Worm (Caenorhabditis elegans) whole organism, dauer: ENCODE data around the gene tat-2.

ENCODE experiments used
- unc-62 ChIP-seq: sonication (generic microtip); optimal IDR thresholded peaks from 2 replicates; lab custom pipeline; 2017; ENCODE audit warnings: missing biosample characterization, missing genetic modification reagents, missing genetic modification characterization

The tat-2 gene

ce11 chrIV:4846793-4847192, at the start of gene tat-2:
Gene tat-2 (minus strand): TSS chrIV:4846893.
- no peak for TF ChIP-seq unc-62

- no peak for TF ChIP-seq unc-62
Measured at ce11 chrIV:4890543-4890942, 43.9 kb upstream of the tat-2 start, which contains the start of gene T08B6.9. Gene T08B6.9 (plus strand): TSS chrIV:4890843.

ce11 chrIV:4889613-4890012, 42.9 kb upstream of the tat-2 start, which contains the start of gene sgnh-1:
Gene sgnh-1 (plus strand): TSS chrIV:4889913.
- no peak for TF ChIP-seq unc-62

- no peak for TF ChIP-seq unc-62
Measured at ce11 chrIV:4887258-4887657, 40.6 kb upstream of the tat-2 start, which contains the start of gene T08B6.1. Gene T08B6.1 (minus strand): TSS chrIV:4887358.

- TF ChIP-seq unc-62 = no peak
Measured at ce11 chrIV:4885435-4885834, 38.7 kb upstream of the tat-2 start.

ce11 chrIV:4883984-4884383, 37.3 kb upstream of the tat-2 start, which contains the start of gene str-166:
Gene str-166 (plus strand): TSS chrIV:4884284.
- no peak for TF ChIP-seq unc-62

- no peak for TF ChIP-seq unc-62
Measured at ce11 chrIV:4880634-4881033, 33.9 kb upstream of the tat-2 start.

DNA sequence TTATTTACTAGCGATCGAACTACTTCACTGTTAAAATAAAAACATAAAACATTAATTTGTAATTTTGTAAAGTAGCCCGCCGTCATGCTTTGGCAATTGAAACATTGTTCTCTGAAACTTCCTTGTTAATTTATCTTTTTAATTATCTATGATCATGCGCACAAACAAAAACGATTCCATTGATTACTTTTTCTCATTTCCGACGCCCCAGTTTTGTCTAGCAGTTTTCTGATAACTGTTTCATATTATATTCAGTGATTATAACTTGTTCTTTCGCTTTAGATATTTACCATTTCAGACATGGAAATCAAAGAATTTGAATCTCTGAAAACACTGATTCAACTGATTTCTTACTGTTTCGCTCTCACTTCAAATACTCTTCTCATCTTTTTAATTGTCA, 30.4 kb upstream of the tat-2 start, which contains the start of gene str-170:
Gene str-170, plus strand, starts transcription at position 301 of the 400 bp plus-strand sequence.
- TF ChIP-seq unc-62 = no peak

ce11 chrIV:4874603-4875002, 27.9 kb upstream of the tat-2 start, which contains the start of gene str-174:
Gene str-174 (minus strand): TSS chrIV:4874703.
- TF ChIP-seq unc-62 = no peak

DNA sequence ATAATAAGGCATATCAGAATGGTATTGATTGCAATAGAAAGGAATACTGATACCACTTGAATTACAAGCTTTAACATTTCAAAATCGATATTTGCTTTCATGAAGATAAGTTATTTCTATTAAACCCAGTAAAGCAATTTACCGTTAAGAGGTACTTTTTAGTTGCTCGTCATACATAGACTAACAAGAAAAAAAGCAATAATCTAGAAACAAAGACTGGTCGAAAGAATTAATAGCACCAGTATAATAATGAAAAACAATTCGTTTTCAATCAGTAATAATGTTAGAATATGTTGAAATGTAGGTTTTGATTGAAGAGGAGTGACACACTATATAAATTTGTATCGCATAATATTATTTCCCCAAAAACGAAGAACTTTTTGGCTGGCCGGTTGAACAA, 23.9 kb upstream of the tat-2 start, which contains the start of gene str-175:
Gene str-175, minus strand, starts transcription at position 101 of the 400 bp plus-strand sequence.
- no peak for TF ChIP-seq unc-62

DNA sequence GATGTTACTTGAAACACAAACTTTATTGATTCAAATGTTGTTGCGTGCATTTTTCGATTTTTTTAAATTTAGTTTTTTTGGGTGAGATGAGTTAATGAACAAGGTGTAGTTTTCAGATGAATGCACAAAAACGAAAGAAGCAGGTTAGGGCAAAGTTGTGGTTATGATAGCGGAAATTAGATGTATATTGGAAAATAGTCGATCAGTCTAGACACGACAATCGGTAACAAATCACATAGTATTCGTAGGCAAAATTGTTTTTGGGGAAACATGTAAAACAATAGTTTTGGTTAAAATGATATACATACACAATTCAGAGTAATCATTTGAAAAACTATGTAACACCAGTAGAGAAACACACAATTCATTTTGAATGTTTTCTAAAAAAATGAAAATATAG, 20.9 kb upstream of the tat-2 start, which contains the start of gene str-172:
Gene str-172, minus strand, starts transcription at position 101 of the 400 bp plus-strand sequence.
- TF ChIP-seq unc-62 = no peak

DNA sequence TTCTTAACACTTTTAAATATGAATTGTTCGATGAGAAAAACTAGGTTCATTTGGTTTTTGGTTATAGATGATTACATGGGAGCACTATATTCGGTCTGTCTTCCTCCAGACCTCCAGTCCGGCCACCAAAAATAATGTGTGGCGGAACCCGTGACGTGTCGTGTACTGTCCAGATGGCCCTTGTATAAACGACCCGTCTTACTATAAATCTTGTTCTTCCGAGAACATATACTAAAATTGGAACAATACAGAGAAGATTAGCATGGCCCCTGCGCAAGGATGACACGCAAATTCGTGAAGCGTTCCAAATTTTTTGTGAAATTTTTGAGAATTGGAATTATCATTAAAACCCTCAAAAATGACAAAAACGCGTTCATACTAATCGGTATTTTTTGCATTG, 19.9 kb upstream of the tat-2 start:
- TF ChIP-seq unc-62 = no peak

DNA sequence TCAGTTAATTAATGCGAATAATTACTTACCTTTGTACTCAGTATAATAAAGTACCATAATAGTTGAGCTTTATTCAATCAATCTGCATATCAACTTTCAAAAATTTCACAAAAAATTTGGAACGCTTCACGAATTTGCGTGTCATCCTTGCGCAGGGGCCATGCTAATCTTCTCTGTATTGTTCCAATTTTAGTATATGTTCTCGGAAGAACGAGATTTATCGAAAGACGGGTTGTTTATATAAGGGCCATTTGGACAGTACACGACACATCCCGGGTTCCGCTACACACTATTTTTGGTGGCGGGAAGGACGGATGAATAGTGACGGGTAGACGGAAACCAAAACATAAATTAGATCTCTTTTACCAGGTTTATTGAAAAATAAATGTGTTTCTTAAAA, 17.8 kb upstream of the tat-2 start:
- no peak for TF ChIP-seq unc-62

DNA sequence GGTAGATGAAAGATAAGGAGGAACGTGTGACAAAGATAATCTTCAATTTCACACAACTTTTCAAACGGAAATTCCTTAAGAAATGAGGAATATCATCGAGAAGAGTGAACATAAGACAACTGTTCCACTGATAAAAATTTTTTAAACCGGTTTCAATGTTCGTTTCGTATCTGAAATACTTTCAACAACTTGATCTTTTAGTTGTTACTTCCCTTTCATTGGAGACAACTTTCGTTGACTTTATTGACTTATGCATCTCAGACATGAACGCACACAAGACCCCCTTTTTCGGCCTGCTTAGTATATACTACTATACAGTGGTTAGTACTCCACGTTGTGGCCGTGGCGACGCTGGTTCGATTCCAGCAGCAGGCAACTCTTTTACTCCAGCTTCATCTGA, 14.8 kb upstream of the tat-2 start, which contains the start of the genes Y17G9A.4 and str-173:
Gene Y17G9A.4, minus strand, starts transcription at position 101 of the 400 bp plus-strand sequence.
Gene str-173, plus strand, starts transcription at position 325 of the 400 bp plus-strand sequence.
- TF ChIP-seq unc-62 = no peak

- TF ChIP-seq unc-62 = no peak
Measured at ce11 chrIV:4858573-4858972, 11.9 kb upstream of the tat-2 start, which contains the start of gene Y17G9A.3. Gene Y17G9A.3 (minus strand): TSS chrIV:4858673.

- TF ChIP-seq unc-62 = no peak
Measured at ce11 chrIV:4856195-4856594, 9.5 kb upstream of the tat-2 start, which contains the start of gene Y17G9A.2. Gene Y17G9A.2 (minus strand): TSS chrIV:4856295.

DNA sequence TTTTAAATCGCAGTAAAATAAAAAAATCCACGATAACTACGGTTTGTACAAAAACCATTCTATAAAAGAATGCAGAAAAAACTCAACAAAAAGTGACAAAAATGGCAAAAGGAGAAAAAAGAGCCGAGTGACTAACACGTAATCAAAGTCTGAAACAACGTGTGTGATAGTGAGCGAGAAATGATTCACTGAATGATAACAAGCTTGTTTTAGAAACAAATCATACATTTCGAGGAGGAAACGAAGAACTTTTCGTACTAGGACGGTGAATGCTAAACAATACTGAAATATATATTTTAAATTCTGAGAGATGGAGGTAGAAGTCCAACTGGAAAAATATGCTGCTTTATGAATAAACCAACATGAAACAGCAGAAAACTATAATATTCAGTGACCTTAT, 4.7 kb downstream of the tat-2 start:
- no peak for TF ChIP-seq unc-62

ce11 chrIV:4829641-4830040, 17.1 kb downstream of the tat-2 start:
- no peak for TF ChIP-seq unc-62

- no peak for TF ChIP-seq unc-62
Measured at ce11 chrIV:4827219-4827618, 19.5 kb downstream of the tat-2 start, which contains the start of gene mpz-4. Gene mpz-4 (minus strand): TSS chrIV:4827319.
